Fruit fly (Drosophila melanogaster) whole organism, pupa: ENCODE data around the gene Tfb4.
A peak's percentile ranks its signal among the peaks of the same experiment; 100 is the strongest.

Experiments
- CG12605 ChIP-seq: fragments of 200-800 bp; sonication (Bioruptor generic); IDR thresholded peaks from 2 replicates; pipeline ENCODE4 v1.3.6; 2022; ENCODE audit warnings: missing biosample characterization, missing genetic modification characterization
- CG14655 ChIP-seq: fragments of 200-800 bp; sonication (Bioruptor generic); optimal IDR thresholded peaks from 3 replicates; lab custom pipeline; 2017; ENCODE audit warnings: mild to moderate bottlenecking, missing biosample characterization, missing genetic modification reagents, missing genetic modification characterization
- CG15710 ChIP-seq: fragments of 200-800 bp; sonication (Bioruptor generic); optimal IDR thresholded peaks from 2 replicates; lab custom pipeline; 2018; ENCODE audit warnings: missing biosample characterization, mild to moderate bottlenecking, missing genetic modification characterization, moderate library complexity
- CG17806 ChIP-seq: fragments of 200-800 bp; sonication (Bioruptor generic); optimal IDR thresholded peaks from 2 replicates; lab custom pipeline; 2018; ENCODE audit warnings: missing biosample characterization, mild to moderate bottlenecking, missing genetic modification characterization, moderate library complexity
- CG32121 ChIP-seq: fragments of 200-800 bp; sonication (Bioruptor generic); IDR thresholded peaks from 2 replicates; pipeline ENCODE4 v1.3.6; 2022; ENCODE audit warnings: missing biosample characterization, missing genetic modification characterization
- CG34367 ChIP-seq: fragments of 200-800 bp; sonication (Bioruptor generic); optimal IDR thresholded peaks from 2 replicates; lab custom pipeline; 2018; ENCODE audit warnings: missing biosample characterization, mild to moderate bottlenecking, missing genetic modification characterization
- CG4496 ChIP-seq: fragments of 200-800 bp; sonication (Bioruptor generic); IDR thresholded peaks from 3 replicates; pipeline ENCODE4 v1.3.6; 2022; ENCODE audit warnings: missing biosample characterization, missing genetic modification characterization
- CG8159 ChIP-seq: fragments of 200-800 bp; sonication (Bioruptor generic); optimal IDR thresholded peaks from 3 replicates; lab custom pipeline; 2018; ENCODE audit warnings: missing biosample characterization, mild to moderate bottlenecking, missing genetic modification characterization, moderate library complexity
- CG8301 ChIP-seq: fragments of 200-800 bp; sonication (Bioruptor generic); optimal IDR thresholded peaks from 2 replicates; lab custom pipeline; 2018; ENCODE audit warnings: missing biosample characterization, mild to moderate bottlenecking, missing genetic modification characterization
- CG9948 ChIP-seq: fragments of 200-800 bp; sonication (Bioruptor generic); optimal IDR thresholded peaks from 2 replicates; lab custom pipeline; 2018; ENCODE audit warnings: missing biosample characterization, mild to moderate bottlenecking, missing genetic modification characterization, moderate library complexity
- D1 ChIP-seq: fragments of 200-800 bp; sonication (Bioruptor generic); optimal IDR thresholded peaks from 2 replicates; lab custom pipeline; 2018; ENCODE audit warnings: missing biosample characterization, mild to moderate bottlenecking, missing genetic modification characterization, moderate library complexity
- EcR ChIP-seq: fragments of 200-800 bp; sonication (Bioruptor generic); optimal IDR thresholded peaks from 3 replicates; lab custom pipeline; 2019; ENCODE audit warnings: missing biosample characterization, missing genetic modification characterization, mild to moderate bottlenecking, moderate library complexity, missing genetic modification reagents
- Ets98B ChIP-seq: fragments of 200-800 bp; sonication (Bioruptor generic); IDR thresholded peaks from 2 replicates; pipeline ENCODE4 v1.3.6; 2022; ENCODE audit warnings: missing biosample characterization, missing genetic modification characterization
- Pif1A ChIP-seq: fragments of 200-800 bp; sonication (Bioruptor generic); optimal IDR thresholded peaks from 3 replicates; lab custom pipeline; 2016; ENCODE audit warnings: missing biosample characterization, missing genetic modification characterization
- Pif1B ChIP-seq: fragments of 200-800 bp; sonication (Bioruptor generic); optimal IDR thresholded peaks from 3 replicates; lab custom pipeline; 2016; ENCODE audit warnings: missing biosample characterization, missing genetic modification characterization
- Snoo ChIP-seq: fragments of 200-800 bp; sonication (Bioruptor generic); optimal IDR thresholded peaks from 3 replicates; lab custom pipeline; 2017; ENCODE audit warnings: missing biosample characterization, mild to moderate bottlenecking, missing genetic modification characterization, inconsistent platforms
- fd96Ca ChIP-seq: fragments of 200-800 bp; sonication (Bioruptor generic); IDR thresholded peaks from 3 replicates; pipeline ENCODE4 v1.3.6; 2022; ENCODE audit warnings: missing biosample characterization, missing genetic modification characterization
- gl ChIP-seq: fragments of 200-800 bp; sonication (Bioruptor generic); optimal IDR thresholded peaks from 2 replicates; lab custom pipeline; 2018; ENCODE audit warnings: missing biosample characterization, mild to moderate bottlenecking, missing genetic modification characterization
- rn ChIP-seq: fragments of 200-800 bp; sonication (Bioruptor generic); IDR thresholded peaks from 2 replicates; pipeline ENCODE4 v1.3.6; 2022; ENCODE audit warnings: missing biosample characterization, missing genetic modification characterization

Tfb4 gene

dm6 chr2L:1163538-1164143 lies 13.2 kb upstream of the Tfb4 start, which contains the start of gene CG5080:
Gene CG5080, minus strand, starts transcription at chr2L:1163886.
- 0 out of 3 replicates have a peak, but pooled peaks have one; percentile 16 for TF ChIP-seq fd96Ca (GFP tag; lab: Robert Waterston, UW)
- no peak for TF ChIP-seq Snoo

- TF ChIP-seq CG32121 (GFP tag; lab: Robert Waterston, UW) (no peak), D1 (tag; lab: Kevin White, UChicago) (no peak), fd96Ca (GFP tag; lab: Robert Waterston, UW) (0 out of 3 replicates have a peak, but pooled peaks have one; percentile 38), CG4496 (GFP tag; lab: Robert Waterston, UW) (0 out of 3 replicates have a peak, but pooled peaks have one; percentile 42)
- TF ChIP-seq, all 21 proteins: peak for 2
Measured at dm6 chr2L:1158519-1159319, 8.2 kb upstream of the Tfb4 start, which contains the start of gene Tango14. Gene Tango14, plus strand, starts transcription at chr2L:1158661.

- peak; percentile 15 for TF ChIP-seq CG8301
- peak; percentile 82 for TF ChIP-seq EcR (GFP tag; lab: Kevin White, UChicago)
- no peak for TF ChIP-seq rn
- TF ChIP-seq CG12605 (GFP tag; lab: Robert Waterston, UW), result no peak
- TF ChIP-seq CG32121 (GFP tag; lab: Robert Waterston, UW), result peak; percentile 26; the same call in 1 of the 2 replicates
- TF ChIP-seq CG15710, result peak; percentile 48
- TF ChIP-seq Ets98B (GFP tag; lab: Robert Waterston, UW), result peak; percentile 7; the same call in 1 of the 2 replicates
- TF ChIP-seq CG9948 (tag; lab: Kevin White, UChicago), result peak; percentile 23
- TF ChIP-seq CG17806, result peak; percentile 20
- TF ChIP-seq CG34367 (tag; lab: Kevin White, UChicago), result no peak
- TF ChIP-seq fd96Ca (GFP tag; lab: Robert Waterston, UW), result no peak
- TF ChIP-seq gl, result no peak
- peak; percentile 53 for TF ChIP-seq CG8159 (tag; lab: Kevin White, UChicago)
- no peak for TF ChIP-seq Snoo
Measured at dm6 chr2L:1157679-1158518, 7.4 kb upstream of the Tfb4 start, which contains the start of gene capt. Gene capt, minus strand, starts transcription at chr2L:1158262.

- TF ChIP-seq Ets98B (GFP tag; lab: Robert Waterston, UW) (no peak), rn (no peak), CG15710 (peak; percentile 5)
Measured at dm6 chr2L:1157357-1157678, 6.8 kb upstream of the Tfb4 start.

- no peak for TF ChIP-seq CG12605 (GFP tag; lab: Robert Waterston, UW)
- TF ChIP-seq CG15710, result no peak
- TF ChIP-seq fd96Ca (GFP tag; lab: Robert Waterston, UW), result no peak
- no peak for TF ChIP-seq CG4496 (GFP tag; lab: Robert Waterston, UW)
- no peak for TF ChIP-seq CG32121 (GFP tag; lab: Robert Waterston, UW)
- no peak for TF ChIP-seq CG9948 (tag; lab: Kevin White, UChicago)
- no peak for TF ChIP-seq CG17806
- TF ChIP-seq Pif1B (GFP tag; lab: Kevin White, UChicago), result no peak
- no peak for TF ChIP-seq D1 (tag; lab: Kevin White, UChicago)
- TF ChIP-seq Pif1A (GFP tag; lab: Kevin White, UChicago), result no peak
- no peak for TF ChIP-seq CG34367 (tag; lab: Kevin White, UChicago)
- no peak for TF ChIP-seq Snoo
- TF ChIP-seq EcR (GFP tag; lab: Kevin White, UChicago), result no peak
- TF ChIP-seq gl, result no peak
Measured at dm6 chr2L:1156592-1157249, 6.2 kb upstream of the Tfb4 start.

- TF ChIP-seq Snoo (no peak), fd96Ca (GFP tag; lab: Robert Waterston, UW) (no peak), CG34367 (tag; lab: Kevin White, UChicago) (no peak)
Measured at dm6 chr2L:1152693-1153092, 2.2 kb upstream of the Tfb4 start.

- TF ChIP-seq Ets98B (GFP tag; lab: Robert Waterston, UW) (no peak), rn (no peak), CG14655 (GFP tag; lab: Kevin White, UChicago) (no peak), Pif1B (GFP tag; lab: Kevin White, UChicago) (no peak), Snoo (no peak), EcR (GFP tag; lab: Kevin White, UChicago) (no peak), gl (no peak), CG15710 (no peak), Pif1A (GFP tag; lab: Kevin White, UChicago) (no peak)
Measured at dm6 chr2L:1147656-1148055, 2.8 kb downstream of the Tfb4 start.
